Fruit fly (Drosophila melanogaster) whole organism, embryonic: ENCODE measurements around the gene Nepl4.

Experiments
- BtbVII ChIP-seq: fragments of 200-800 bp; sonication (Bioruptor generic); optimal IDR thresholded peaks from 3 replicates; lab custom pipeline; 2017; ENCODE audit warnings: missing biosample characterization, mild to moderate bottlenecking, missing genetic modification characterization
- CG10209 ChIP-seq: fragments of 200-800 bp; sonication (Bioruptor generic); optimal IDR thresholded peaks from 3 replicates; lab custom pipeline; 2017; ENCODE audit warnings: missing biosample characterization, mild to moderate bottlenecking, missing genetic modification characterization, missing genetic modification reagents
- CG1024 ChIP-seq: fragments of 200-800 bp; sonication (Bioruptor generic); IDR thresholded peaks from 2 replicates; pipeline ENCODE4 v1.3.6; 2022; ENCODE audit warnings: missing biosample characterization, missing genetic modification characterization
- CG12104 ChIP-seq: fragments of 200-800 bp; sonication (Bioruptor generic); optimal IDR thresholded peaks from 3 replicates; lab custom pipeline; 2016; ENCODE audit warnings: missing biosample characterization, missing genetic modification characterization
- CG13624 ChIP-seq: fragments of 200-800 bp; sonication (Bioruptor generic); optimal IDR thresholded peaks from 2 replicates; lab custom pipeline; 2016; ENCODE audit warnings: missing biosample characterization, missing genetic modification characterization
- CG15696 ChIP-seq: fragments of 200-800 bp; sonication (Bioruptor generic); optimal IDR thresholded peaks from 2 replicates; lab custom pipeline; 2019; ENCODE audit warnings: missing biosample characterization, mild to moderate bottlenecking, missing genetic modification characterization, moderate library complexity
- CG17186 ChIP-seq: fragments of 200-800 bp; sonication (Bioruptor generic); optimal IDR thresholded peaks from 3 replicates; lab custom pipeline; 2017; ENCODE audit warnings: missing biosample characterization, missing genetic modification reagents, missing genetic modification characterization
- CG2199 ChIP-seq: fragments of 200-800 bp; sonication (Bioruptor generic); IDR thresholded peaks from 3 replicates; pipeline ENCODE4 v1.3.6; 2022; ENCODE audit warnings: missing biosample characterization, missing genetic modification characterization
- CG30403 ChIP-seq: fragments of 200-800 bp; sonication (Bioruptor generic); optimal IDR thresholded peaks from 3 replicates; lab custom pipeline; 2016; ENCODE audit warnings: missing biosample characterization, missing genetic modification characterization
- CG3065 ChIP-seq: fragments of 200-800 bp; sonication (Bioruptor generic); optimal IDR thresholded peaks from 2 replicates; lab custom pipeline; 2016; ENCODE audit warnings: missing biosample characterization, missing genetic modification characterization
- CG31441 ChIP-seq: fragments of 200-800 bp; sonication (Bioruptor generic); IDR thresholded peaks from 2 replicates; pipeline ENCODE4 v1.3.6; 2022; ENCODE audit warnings: missing biosample characterization, missing genetic modification characterization
- CG34376 ChIP-seq: fragments of 200-800 bp; sonication (Bioruptor generic); optimal IDR thresholded peaks from 2 replicates; lab custom pipeline; 2018; ENCODE audit warnings: missing biosample characterization, mild to moderate bottlenecking, missing genetic modification characterization
- CG4282 ChIP-seq: fragments of 200-800 bp; sonication (Bioruptor generic); optimal IDR thresholded peaks from 2 replicates; lab custom pipeline; 2016; ENCODE audit warnings: missing biosample characterization, missing genetic modification characterization
- CG6272 ChIP-seq: fragments of 200-800 bp; sonication (Bioruptor generic); IDR thresholded peaks from 2 replicates; pipeline ENCODE4 v1.3.6; 2022; ENCODE audit warnings: missing biosample characterization, missing genetic modification characterization
- CG6683 ChIP-seq: fragments of 200-800 bp; sonication (Bioruptor generic); optimal IDR thresholded peaks from 2 replicates; lab custom pipeline; 2017; ENCODE audit warnings: missing biosample characterization, mild to moderate bottlenecking, missing genetic modification characterization, missing genetic modification reagents
- CG9727 ChIP-seq: fragments of 200-800 bp; sonication (Bioruptor generic); optimal IDR thresholded peaks from 3 replicates; lab custom pipeline; 2017; ENCODE audit warnings: missing biosample characterization, mild to moderate bottlenecking, missing genetic modification characterization
- CkIIα-i1 ChIP-seq: fragments of 200-800 bp; sonication (Bioruptor generic); IDR thresholded peaks from 2 replicates; pipeline ENCODE4 v1.3.6; 2022; ENCODE audit warnings: missing biosample characterization, missing genetic modification characterization
- CoRest ChIP-seq: fragments of 200-800 bp; sonication (Bioruptor generic); optimal IDR thresholded peaks from 3 replicates; lab custom pipeline; 2018; ENCODE audit warnings: missing biosample characterization, mild to moderate bottlenecking, missing genetic modification characterization, moderate library complexity
- D19B ChIP-seq: fragments of 200-800 bp; sonication (Bioruptor generic); optimal IDR thresholded peaks from 2 replicates; lab custom pipeline; 2017; ENCODE audit warnings: missing biosample characterization, mild to moderate bottlenecking, missing genetic modification characterization
- Dref ChIP-seq: fragments of 200-800 bp; sonication (Bioruptor generic); IDR thresholded peaks from 2 replicates; pipeline ENCODE4 v1.3.6; 2022; ENCODE audit warnings: missing biosample characterization, missing genetic modification characterization
- Ets65A ChIP-seq: fragments of 200-800 bp; sonication (Bioruptor generic); peaks from one replicate; lab custom pipeline; 2016; ENCODE audit warnings: missing biosample characterization, missing genetic modification characterization
- H15 ChIP-seq: fragments of 200-800 bp; sonication (Bioruptor generic); IDR thresholded peaks from 3 replicates; pipeline ENCODE4 v1.3.6; 2022; ENCODE audit warnings: missing biosample characterization, missing genetic modification characterization
- HLH54F ChIP-seq: fragments of 200-800 bp; sonication (Bioruptor generic); optimal IDR thresholded peaks from 3 replicates; lab custom pipeline; 2016; ENCODE audit warnings: missing biosample characterization, missing genetic modification characterization
- Max ChIP-seq: fragments of 200-800 bp; sonication (Bioruptor generic); optimal IDR thresholded peaks from 2 replicates; lab custom pipeline; 2016; ENCODE audit warnings: missing biosample characterization, mild to moderate bottlenecking, missing genetic modification characterization
- Med ChIP-seq: fragments of 200-800 bp; sonication (Bioruptor generic); peaks from one replicate; lab custom pipeline; 2016; ENCODE audit warnings: missing biosample characterization, missing genetic modification characterization, mild to moderate bottlenecking, inconsistent platforms, moderate library complexity
- PHDP ChIP-seq: fragments of 200-800 bp; sonication (Bioruptor generic); optimal IDR thresholded peaks from 3 replicates; lab custom pipeline; 2018; ENCODE audit warnings: missing biosample characterization, mild to moderate bottlenecking, missing genetic modification characterization, moderate library complexity
- Rfx ChIP-seq: fragments of 200-800 bp; sonication (Bioruptor generic); IDR thresholded peaks from 2 replicates; pipeline ENCODE4 v1.3.6; 2022; ENCODE audit warnings: missing biosample characterization, missing genetic modification characterization
- TFAM ChIP-seq: fragments of 200-800 bp; sonication (Bioruptor generic); optimal IDR thresholded peaks from 2 replicates; lab custom pipeline; 2017; ENCODE audit warnings: missing biosample characterization, missing genetic modification characterization, inconsistent platforms
- Taf1 ChIP-seq: fragments of 200-800 bp; sonication (Bioruptor generic); IDR thresholded peaks from 2 replicates; pipeline ENCODE4 v1.3.6; 2022; ENCODE audit warnings: missing biosample characterization, missing genetic modification characterization
- Usf ChIP-seq: fragments of 200-800 bp; sonication (Bioruptor generic); optimal IDR thresholded peaks from 2 replicates; lab custom pipeline; 2017; ENCODE audit warnings: missing genotype, missing biosample characterization, missing genetic modification characterization
- Xrp1 ChIP-seq: fragments of 200-800 bp; sonication (Bioruptor generic); IDR thresholded peaks from 2 replicates; pipeline ENCODE4 v1.3.6; 2022; ENCODE audit warnings: missing biosample characterization, missing genetic modification characterization
- ab ChIP-seq: fragments of 200-800 bp; sonication (Bioruptor generic); optimal IDR thresholded peaks from 2 replicates; lab custom pipeline; 2016; ENCODE audit warnings: missing biosample characterization, missing genetic modification characterization
- bigmax ChIP-seq: fragments of 200-800 bp; sonication (Bioruptor generic); optimal IDR thresholded peaks from 2 replicates; lab custom pipeline; 2018; ENCODE audit warnings: missing biosample characterization, mild to moderate bottlenecking, missing genetic modification characterization
- croc ChIP-seq: fragments of 200-800 bp; sonication (Bioruptor generic); conservative IDR thresholded peaks from 3 replicates; pipeline ENCODE4 v1.3.6; 2022; ENCODE audit warnings: missing biosample characterization, missing genetic modification characterization
- dan ChIP-seq: fragments of 200-800 bp; sonication (Bioruptor generic); IDR thresholded peaks from 2 replicates; pipeline ENCODE4 v1.3.6; 2022; ENCODE audit warnings: missing biosample characterization, missing genetic modification characterization
- disco-r ChIP-seq: fragments of 200-800 bp; sonication (Bioruptor generic); optimal IDR thresholded peaks from 2 replicates; lab custom pipeline; 2016; ENCODE audit warnings: missing biosample characterization, missing genetic modification characterization
- fu2 ChIP-seq: fragments of 200-800 bp; sonication (Bioruptor generic); optimal IDR thresholded peaks from 2 replicates; lab custom pipeline; 2016; ENCODE audit warnings: missing biosample characterization, missing genetic modification characterization
- jumu ChIP-seq: fragments of 200-800 bp; sonication (Bioruptor generic); optimal IDR thresholded peaks from 3 replicates; lab custom pipeline; 2016; ENCODE audit warnings: missing biosample characterization, missing genetic modification characterization
- lmd ChIP-seq: fragments of 200-800 bp; sonication (Bioruptor generic); IDR thresholded peaks from 2 replicates; pipeline ENCODE4 v1.3.6; 2022; ENCODE audit warnings: missing biosample characterization, missing genetic modification characterization
- nerfin-1 ChIP-seq: fragments of 200-800 bp; sonication (Bioruptor generic); optimal IDR thresholded peaks from 3 replicates; lab custom pipeline; 2019; ENCODE audit warnings: missing biosample characterization, mild to moderate bottlenecking, missing genetic modification characterization, moderate library complexity
- pan ChIP-seq, 4 experiments: fragments of >200 bp in 3 of 4; fragments of 200-800 bp in 1 of 4; sonication (Bioruptor generic) in 1 of 4; optimal IDR thresholded peaks in 3 of 4; IDR thresholded peaks in 1 of 4; 2 replicates each; pipeline versions ENCODE4 v1.3.6 to Lab custom; 2017 to 2022; ENCODE audit warnings: missing biosample characterization in 2 of 4, missing genetic modification characterization in 2 of 4, mixed read lengths in 1 of 4
- pita ChIP-seq: fragments of 200-800 bp; sonication (Bioruptor generic); optimal IDR thresholded peaks from 2 replicates; lab custom pipeline; 2017; ENCODE audit warnings: missing biosample characterization, mild to moderate bottlenecking, missing genetic modification characterization
- prd ChIP-seq, 3 experiments: fragments of >200 bp in 2 of 3; fragments of 200-800 bp in 1 of 3; sonication (Bioruptor generic) in 1 of 3; optimal IDR thresholded peaks in 2 of 3; IDR thresholded peaks in 1 of 3; 2 replicates in 2 of 3; 3 replicates in 1 of 3; pipeline versions ENCODE4 v1.3.6 to Lab custom; 2017 to 2022; ENCODE audit warnings: missing biosample characterization in 1 of 3, missing genetic modification characterization in 1 of 3
- psq ChIP-seq: fragments of 200-800 bp; sonication (Bioruptor generic); optimal IDR thresholded peaks from 2 replicates; lab custom pipeline; 2017; ENCODE audit warnings: missing biosample characterization, missing genetic modification characterization
- ssp ChIP-seq: fragments of 200-800 bp; sonication (Bioruptor generic); IDR thresholded peaks from 2 replicates; pipeline ENCODE4 v1.3.6; 2022; ENCODE audit warnings: missing biosample characterization, missing genetic modification characterization
- toy ChIP-seq: fragments of 200-800 bp; sonication (Bioruptor generic); IDR thresholded peaks from 2 replicates; pipeline ENCODE4 v1.3.6; 2022; ENCODE audit warnings: missing biosample characterization, missing genetic modification characterization
- ttk ChIP-seq: fragments of 200-800 bp; sonication (Bioruptor generic); IDR thresholded peaks from 2 replicates; pipeline ENCODE4 v2.1.2; 2022; ENCODE audit warnings: missing biosample characterization, missing genetic modification characterization
- zen ChIP-seq: fragments of 200-800 bp; sonication (Bioruptor generic); optimal IDR thresholded peaks from 3 replicates; lab custom pipeline; 2018; ENCODE audit warnings: missing biosample characterization, mild to moderate bottlenecking, missing genetic modification characterization, moderate library complexity
- zf30C ChIP-seq: fragments of 200-800 bp; sonication (Bioruptor generic); optimal IDR thresholded peaks from 3 replicates; lab custom pipeline; 2018; ENCODE audit warnings: missing biosample characterization, mild to moderate bottlenecking, missing genetic modification characterization

The Nepl4 gene

DNA sequence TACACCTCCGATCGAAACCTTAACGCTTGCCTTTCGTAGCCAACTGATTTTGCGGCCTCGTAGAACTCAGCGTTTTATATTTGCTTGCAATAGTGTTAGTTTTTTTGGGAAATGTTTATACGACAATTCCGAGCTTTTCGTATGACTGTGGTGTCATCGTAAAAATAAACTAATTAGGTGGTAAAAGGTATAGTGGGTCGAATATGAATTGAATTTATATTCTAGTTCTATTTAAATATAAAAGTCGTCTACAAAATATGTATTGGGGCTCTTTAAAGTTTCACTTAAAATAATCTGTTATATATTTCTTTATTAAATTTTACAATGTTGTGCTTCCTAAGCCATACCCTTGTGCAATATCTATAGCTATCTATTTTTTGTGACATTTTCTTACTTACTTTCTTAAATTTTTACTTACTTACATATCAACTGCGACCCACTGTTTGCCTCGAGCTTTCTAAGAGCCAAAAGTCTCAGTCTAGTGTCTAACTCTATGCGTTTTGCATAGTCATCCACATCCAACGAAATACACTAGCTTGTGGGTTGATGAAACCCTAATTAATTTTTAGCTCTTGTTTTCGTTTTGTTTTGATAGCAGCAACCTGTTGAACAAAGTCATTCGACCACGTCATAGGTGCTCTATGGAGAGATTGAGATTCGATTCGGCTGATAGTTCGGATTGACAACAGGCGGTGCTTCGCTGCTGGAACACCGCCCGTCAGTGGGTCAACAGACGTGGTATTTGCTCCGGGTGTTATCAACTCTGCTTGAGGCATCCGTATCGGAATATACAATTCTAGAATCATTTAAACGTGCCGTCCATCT, 16.5 kb upstream of the Nepl4 start, which contains the start of gene CG9498:
Gene CG9498 (minus strand): TSS at position 51 of the 825 bp plus-strand sequence.
- no peak for TF ChIP-seq CG17186
- TF ChIP-seq disco-r (GFP tag; lab: Kevin White, UChicago), result no peak
- no peak for TF ChIP-seq CG3065 (GFP tag; lab: Kevin White, UChicago)
- TF ChIP-seq zen (tag; lab: Kevin White, UChicago), result peak; percentile 36
- TF ChIP-seq ttk, result peak; percentile 62
- no peak for TF ChIP-seq TFAM (GFP tag; lab: Kevin White, UChicago)
- peak; percentile 84 for TF ChIP-seq CG31441
- TF ChIP-seq Max (GFP tag; lab: Kevin White, UChicago), result peak; percentile 49
- TF ChIP-seq Rfx (GFP tag; lab: Robert Waterston, UW), result peak; percentile 81
- peak; percentile 57 for TF ChIP-seq CG15696
- peak; percentile 58 for TF ChIP-seq CG34376 (GFP tag; lab: Kevin White, UChicago)
- peak; percentile 68 for TF ChIP-seq CG12104 (GFP tag; lab: Kevin White, UChicago)
- no peak for TF ChIP-seq CG13624 (GFP tag; lab: Kevin White, UChicago)
- TF ChIP-seq Ets65A (GFP tag; lab: Kevin White, UChicago), result no peak
- TF ChIP-seq ab (GFP tag; lab: Kevin White, UChicago), result no peak
- TF ChIP-seq CG9727 (GFP tag; lab: Kevin White, UChicago), result peak; percentile 64
- TF ChIP-seq CG6683, result peak; percentile 83
- no peak for TF ChIP-seq jumu (GFP tag; lab: Kevin White, UChicago)
- TF ChIP-seq toy, result peak; percentile 83
- no peak for TF ChIP-seq CkIIα-i1
- TF ChIP-seq CG10209 (GFP tag; lab: Kevin White, UChicago), result peak; percentile 77
- peak; percentile 95 for TF ChIP-seq Taf1 (GFP tag; lab: Robert Waterston, UW)
- no peak for TF ChIP-seq psq (GFP tag; lab: Kevin White, UChicago)
- TF ChIP-seq dan, result no peak
- TF ChIP-seq ssp (GFP tag; lab: Robert Waterston, UW), result no peak; the same call in 1 of the 2 replicates
- peak; percentile 55; the same call in 2 of the 3 replicates for TF ChIP-seq croc
- no peak for TF ChIP-seq prd (optimal IDR thresholded peaks at IDR 0.05; lab: Kevin White, UChicago)
- TF ChIP-seq prd (GFP tag; IDR thresholded peaks at IDR 0.05; lab: Robert Waterston, UW), result peak; percentile 75; the same call in 2 of the 3 replicates
- TF ChIP-seq D19B, result peak; percentile 89
- no peak for TF ChIP-seq Dref (GFP tag; lab: Robert Waterston, UW)
- no peak for TF ChIP-seq CG4282
- peak; percentile 42; the same call in 1 of the 2 replicates for TF ChIP-seq CG6272 (GFP tag; lab: Robert Waterston, UW)
- TF ChIP-seq BtbVII (GFP tag; lab: Kevin White, UChicago), result peak; percentile 92
- peak; percentile 66 for TF ChIP-seq nerfin-1 (tag; lab: Kevin White, UChicago)
- no peak for TF ChIP-seq CG1024 (GFP tag; lab: Robert Waterston, UW)
- no peak for TF ChIP-seq bigmax (GFP tag; lab: Kevin White, UChicago)
- TF ChIP-seq CG2199 (GFP tag; lab: Robert Waterston, UW), result no peak
- TF ChIP-seq lmd (GFP tag; lab: Robert Waterston, UW), result peak; percentile 72
- peak; percentile 73 for TF ChIP-seq Med (GFP tag; lab: Kevin White, UChicago)
- TF ChIP-seq H15, result peak; percentile 63; the same call in 2 of the 3 replicates
- TF ChIP-seq fu2 (GFP tag; lab: Kevin White, UChicago), result peak; percentile 24
- no peak for TF ChIP-seq pita (GFP tag; lab: Kevin White, UChicago)
- peak; percentile 58 for TF ChIP-seq Usf (GFP tag; lab: Kevin White, UChicago)
- no peak for TF ChIP-seq zf30C (GFP tag; lab: Kevin White, UChicago)
- TF ChIP-seq CoRest (tag; lab: Kevin White, UChicago), result peak; percentile 92
- TF ChIP-seq HLH54F (GFP tag; lab: Kevin White, UChicago), result no peak
- TF ChIP-seq PHDP (tag; lab: Kevin White, UChicago), result peak; percentile 91
- no peak for TF ChIP-seq pan (optimal IDR thresholded peaks at IDR 0.05; lab: Kevin White, UChicago)
- TF ChIP-seq pan (GFP tag; optimal IDR thresholded peaks at IDR 0.05 in 1 of 2, IDR thresholded peaks at IDR 0.05 in 1 of 2), result peak in 1 of 2 experiments; percentile 86
- peak; percentile 67 for TF ChIP-seq Xrp1 (GFP tag; lab: Robert Waterston, UW)
- peak; percentile 80 for TF ChIP-seq CG30403 (GFP tag; lab: Kevin White, UChicago)
